Worm (Caenorhabditis elegans): Measurements from ENCODE around the gene otub-1.
A peak's percentile ranks its signal among the peaks of the same experiment; 100 is the strongest.
"Not testable (repeated sequence)": the region's sequence is repeated elsewhere in the genome, so short reads cannot be mapped to it uniquely, and the experiment has no call there.

otub-1 gene

ce11 chrV:15105893-15106598, 39.9 kb downstream of the otub-1 start, which contains the start of gene C01G10.14:
C01G10.14 (minus strand) TSS chrV:15105943.
- TF ChIP-seq hmg-1.1 (GFP tag; IDR thresholded peaks at IDR 0.05) (peak; percentile 21; the same call in 1 of the 2 replicates), lim-7 (GFP tag; IDR thresholded peaks at IDR 0.05) (peak; percentile 67), dmd-8 (GFP tag; IDR thresholded peaks at IDR 0.05) (0 out of 2 replicates have a peak, but pooled peaks have one; percentile 58), egl-43 (GFP tag; IDR thresholded peaks at IDR 0.05) (0 out of 2 replicates have a peak, but pooled peaks have one; percentile 14), ceh-44 (GFP tag; IDR thresholded peaks at IDR 0.05) (0 out of 2 replicates have a peak, but pooled peaks have one; percentile 37)

ce11 chrV:15109260-15109659, 43.2 kb downstream of the otub-1 start, which contains the start of gene Y75B12A.2:
Y75B12A.2 (plus strand) TSS chrV:15109560.
- TF ChIP-seq mdl-1 (tag; optimal IDR thresholded peaks at IDR 0.05) (no peak), ztf-11 (tag; optimal IDR thresholded peaks at IDR 0.05) (no peak)

ce11 chrV:15111660-15112059, 45.6 kb downstream of the otub-1 start, which contains the start of gene T01G5.7:
T01G5.7 (plus strand) TSS chrV:15111960.
- no peak for TF ChIP-seq lin-13 (GFP tag; optimal IDR thresholded peaks at IDR 0.05)
- no peak for TF ChIP-seq zfp-2 (tag; optimal IDR thresholded peaks at IDR 0.05)
- TF ChIP-seq lin-1 (GFP tag; IDR thresholded peaks at IDR 0.05), result no peak
- no peak for TF ChIP-seq Y105C5A.15 (GFP tag; IDR thresholded peaks at IDR 0.05)
- TF ChIP-seq egl-27 (tag; optimal IDR thresholded peaks at IDR 0.05), result no peak
- no peak for TF ChIP-seq cey-2 (tag; optimal IDR thresholded peaks at IDR 0.05; ENCODE audit: borderline replicate concordance, insufficient read depth)

ce11 chrV:15113992-15114391, 47.9 kb downstream of the otub-1 start, which contains the start of gene T01G5.6:
T01G5.6 (minus strand) TSS chrV:15114092.
- TF ChIP-seq zip-2 (tag; optimal IDR thresholded peaks at IDR 0.05) (no peak), Y105C5A.15 (GFP tag; IDR thresholded peaks at IDR 0.05) (no peak), lsy-2 (tag; optimal IDR thresholded peaks at IDR 0.05) (no peak)

ce11 chrV:15115968-15116367, 49.9 kb downstream of the otub-1 start, which contains the start of gene T01G5.8:
T01G5.8 (plus strand) TSS chrV:15116268.
- not testable (repeated sequence) for TF ChIP-seq mdt-29 (GFP tag; IDR thresholded peaks at IDR 0.05); lin-15B (tag; optimal IDR thresholded peaks at IDR 0.05); dmd-8 (GFP tag; IDR thresholded peaks at IDR 0.05)
